Worm (Caenorhabditis elegans): ENCODE results near the gene H05C05.4.

DNA sequence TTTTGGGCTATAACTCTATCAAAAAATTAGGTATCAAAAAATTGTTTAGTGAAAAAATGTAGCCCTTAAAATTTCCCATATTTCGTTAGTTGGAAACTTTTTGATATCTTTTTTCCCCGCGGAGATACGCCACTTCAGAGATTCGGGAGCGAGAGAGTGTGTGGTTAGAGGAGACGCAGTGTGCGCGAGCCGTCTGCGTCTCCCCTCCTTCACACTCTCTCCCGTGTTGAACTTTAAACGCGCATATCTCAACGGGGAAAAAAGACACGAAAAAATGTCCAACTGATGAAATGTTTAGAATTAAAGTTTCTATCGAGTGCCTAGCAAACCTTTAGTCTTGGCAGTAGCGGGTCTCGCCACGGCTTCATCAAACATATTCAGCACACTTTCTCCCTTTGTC, 25.7 kb downstream of the H05C05.4 start:
- no peak for TF ChIP-seq him-1 (tag; optimal IDR thresholded peaks at IDR 0.05)
- TF ChIP-seq dao-5 (tag; optimal IDR thresholded peaks at IDR 0.05): no peak

All from whole organism, L4/young adult.